Fruit fly (Drosophila melanogaster) whole organism, larva: ENCODE results near the gene SsRbeta.

Experiments used
- noc ChIP-seq: fragments of 200-800 bp; sonication (Bioruptor generic); optimal IDR thresholded peaks from 3 replicates; lab custom pipeline; 2019; ENCODE audit warnings: missing biosample characterization, mild to moderate bottlenecking, missing genetic modification characterization, moderate library complexity

Gene SsRbeta

DNA sequence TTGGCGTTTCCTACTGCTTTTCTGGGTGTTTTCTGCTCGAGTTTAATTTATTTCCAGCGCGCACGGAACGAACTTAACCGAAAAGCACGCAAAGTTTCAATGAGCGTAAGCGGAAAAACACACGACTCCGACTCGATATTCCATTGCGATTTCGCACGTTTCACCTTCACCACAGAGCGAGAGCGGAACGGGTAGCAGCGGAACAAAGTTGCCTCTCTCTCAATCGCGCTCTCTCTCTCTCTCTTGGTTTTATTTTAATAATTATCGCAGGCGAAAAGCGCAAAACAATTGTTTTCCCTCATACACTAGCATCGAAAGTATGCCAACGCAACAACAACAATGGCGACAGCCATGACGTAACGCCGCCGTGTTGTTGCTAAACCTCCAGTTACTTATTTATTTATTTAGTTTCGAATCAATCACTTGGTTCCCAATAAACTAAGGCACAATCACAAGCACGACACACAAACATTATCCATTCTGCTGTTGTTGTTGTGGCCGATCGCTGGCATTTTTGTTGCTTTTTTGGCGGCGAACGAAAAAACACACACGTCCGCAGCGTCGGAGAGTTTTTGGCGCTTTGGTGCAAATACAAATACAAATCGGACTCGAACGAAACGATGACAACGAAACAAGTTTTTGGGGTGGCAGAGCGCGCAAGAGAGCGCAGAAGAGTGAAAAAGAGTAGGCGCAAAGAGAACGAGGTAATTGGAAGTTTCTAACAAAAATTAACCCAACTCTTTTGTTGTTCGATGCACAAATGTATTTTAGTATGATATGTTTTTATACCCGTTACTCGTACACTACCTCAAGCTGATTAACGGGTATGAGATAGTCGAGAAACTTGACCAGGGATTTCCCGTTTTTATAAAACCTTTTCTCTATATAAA lies 35.0 kb downstream of the SsRbeta start, which contains the start of gene CG5151:
TSS of gene CG5151 (minus strand) at position 552 of the 890 bp plus-strand sequence.
- TF ChIP-seq noc (tag; lab: Kevin White, UChicago), result peak; percentile 39

DNA sequence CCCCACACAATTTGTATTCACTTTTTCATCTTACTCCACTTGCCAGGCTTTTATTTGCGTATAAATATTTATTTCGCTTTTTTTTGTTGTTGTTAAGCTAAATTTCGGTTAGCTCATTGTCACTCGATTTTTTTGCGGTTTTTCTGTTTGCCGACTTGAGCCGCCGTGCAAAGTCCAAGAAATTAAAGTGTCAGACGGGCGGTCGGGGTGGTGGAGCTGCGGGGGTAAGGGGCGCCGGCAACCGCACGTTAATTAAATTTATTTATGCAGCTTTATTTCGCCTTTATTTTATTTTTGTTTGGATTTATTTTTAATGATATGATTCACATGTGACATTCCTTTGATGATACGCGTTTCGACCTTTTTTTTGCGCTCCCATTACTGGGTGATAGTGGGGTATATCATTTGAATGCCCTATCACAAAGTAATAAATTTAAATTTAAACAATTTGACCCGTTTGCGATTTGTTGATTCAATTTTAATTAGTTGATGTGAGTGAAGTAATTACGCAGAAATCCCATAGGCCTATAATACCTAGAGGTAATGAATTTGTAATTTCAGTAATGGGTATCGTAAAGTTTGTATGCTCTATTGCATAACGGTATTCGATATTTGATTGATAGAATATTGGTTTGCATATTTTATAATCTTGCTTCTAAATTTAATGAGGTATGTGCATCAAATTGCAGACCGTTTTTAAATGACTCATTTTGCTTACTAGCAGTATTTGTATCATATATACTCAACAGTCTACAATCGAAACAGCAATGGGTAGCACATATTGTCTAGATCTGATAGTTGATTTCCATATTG lies 36.1 kb downstream of the SsRbeta start:
- TF ChIP-seq noc (tag; lab: Kevin White, UChicago), result peak; percentile 89

DNA sequence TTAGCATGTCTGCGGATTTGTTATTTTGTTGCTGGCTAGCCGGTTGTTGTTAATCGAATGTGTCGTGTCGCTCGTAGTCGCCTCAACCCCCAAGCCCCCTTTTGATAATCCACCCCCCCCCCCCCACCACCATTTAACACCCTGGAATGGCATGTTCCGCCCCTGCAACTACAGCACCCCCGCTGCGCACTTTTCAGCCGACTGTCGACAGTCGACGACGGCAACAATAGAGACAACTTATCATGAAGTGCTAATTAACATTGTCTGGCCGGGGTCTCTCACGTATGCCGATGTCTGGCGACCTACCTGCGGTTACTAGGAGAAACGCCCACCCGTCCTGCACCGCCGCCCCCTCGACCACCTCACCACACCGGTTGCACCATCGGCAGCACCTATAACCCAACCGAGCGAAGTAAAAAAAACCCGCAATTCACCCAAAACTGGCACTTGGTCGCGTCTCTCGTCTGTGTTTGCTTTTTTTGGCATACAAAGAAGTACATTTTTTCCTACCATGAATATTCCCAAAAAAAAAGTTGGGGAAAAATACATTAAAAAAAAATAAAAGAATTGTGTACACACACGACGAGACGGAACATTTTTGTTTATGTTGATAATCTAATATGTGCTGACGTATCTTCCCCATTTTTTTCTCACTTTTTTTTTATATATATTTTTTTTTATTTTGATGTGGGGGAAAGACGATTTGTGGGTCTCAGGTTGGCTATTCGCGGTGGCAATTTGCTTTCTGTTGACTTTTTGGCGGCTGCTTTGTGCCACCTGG lies 37.0 kb downstream of the SsRbeta start:
- peak; percentile 8 for TF ChIP-seq noc (tag; lab: Kevin White, UChicago)

DNA sequence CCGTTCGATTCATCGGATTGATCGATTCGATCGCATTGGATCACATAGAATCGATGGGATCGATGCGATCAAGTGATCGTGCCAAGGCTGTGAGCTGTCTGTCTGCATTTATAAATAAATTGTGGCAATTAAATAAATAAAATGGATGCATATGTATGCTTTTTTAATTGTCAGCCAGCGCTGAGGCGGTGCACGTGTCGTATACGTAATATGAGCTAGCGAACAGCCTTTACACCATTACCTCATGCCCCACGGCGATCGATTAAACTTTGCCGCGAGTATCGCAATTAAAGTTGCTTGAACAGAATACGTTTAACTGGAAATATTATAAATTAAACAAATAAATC lies 37.6 kb downstream of the SsRbeta start:
- TF ChIP-seq noc (tag; lab: Kevin White, UChicago), result no peak

DNA sequence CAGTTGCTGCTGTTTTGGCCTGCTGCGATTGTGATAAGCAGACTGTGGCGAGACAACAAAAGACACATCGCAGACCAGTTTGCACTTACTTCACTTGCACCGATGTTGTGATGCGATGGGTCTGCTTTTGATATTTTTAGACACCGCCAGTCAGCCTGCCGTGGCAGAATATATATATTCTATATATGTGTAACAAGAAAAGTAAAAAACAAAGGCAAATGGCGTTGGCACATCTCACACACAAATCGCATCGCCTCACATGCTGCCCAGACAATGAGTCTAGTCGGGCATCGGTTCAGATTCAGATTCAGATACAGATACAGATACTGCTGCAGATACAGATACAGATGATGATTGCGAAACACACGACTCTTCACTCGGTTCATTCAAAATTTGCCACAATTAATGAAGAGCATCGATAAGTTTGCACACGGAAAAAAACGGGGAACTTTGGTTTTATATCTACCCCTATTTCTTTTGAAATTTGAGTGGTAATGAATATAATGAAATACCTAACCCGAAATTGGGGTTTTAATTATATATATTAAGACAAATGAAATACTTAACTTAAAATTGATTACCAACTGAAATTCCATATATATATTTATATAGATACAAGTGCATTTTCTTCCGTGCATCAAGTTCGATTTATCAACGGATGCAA lies 38.4 kb downstream of the SsRbeta start:
- TF ChIP-seq noc (tag; lab: Kevin White, UChicago), result no peak

DNA sequence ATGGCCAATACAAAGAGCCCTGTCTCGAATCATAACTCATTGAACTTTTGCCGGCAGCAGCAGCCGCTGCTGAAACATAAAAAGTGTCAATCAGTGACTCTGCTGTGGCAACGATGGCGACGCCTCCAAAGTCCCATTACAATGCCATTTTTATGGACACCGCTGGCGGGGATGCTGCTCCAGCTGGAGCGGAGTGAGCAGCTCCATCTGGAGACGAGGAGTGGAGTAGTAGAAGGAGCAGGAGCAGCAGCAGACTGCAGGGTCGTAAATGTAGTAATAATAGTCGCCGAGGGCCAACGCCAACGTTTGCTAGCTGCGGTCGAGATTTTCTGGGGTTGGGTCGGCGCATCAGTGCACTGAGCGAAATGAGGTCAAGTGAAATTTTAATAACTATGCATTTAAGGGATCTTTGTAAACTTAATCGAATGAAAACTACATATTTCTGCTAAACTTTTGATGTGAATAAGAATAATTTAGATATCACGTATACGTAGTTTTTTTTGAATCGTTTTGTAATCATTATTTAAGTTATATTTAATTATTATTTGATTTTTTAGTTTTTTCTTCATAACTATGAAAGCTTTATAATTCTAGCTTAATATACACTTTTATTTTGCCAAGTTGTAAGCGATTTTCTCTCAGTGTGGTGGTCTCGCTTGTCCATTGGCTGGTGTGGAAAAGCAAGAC lies 39.2 kb downstream of the SsRbeta start:
- TF ChIP-seq noc (tag; lab: Kevin White, UChicago), result no peak

DNA sequence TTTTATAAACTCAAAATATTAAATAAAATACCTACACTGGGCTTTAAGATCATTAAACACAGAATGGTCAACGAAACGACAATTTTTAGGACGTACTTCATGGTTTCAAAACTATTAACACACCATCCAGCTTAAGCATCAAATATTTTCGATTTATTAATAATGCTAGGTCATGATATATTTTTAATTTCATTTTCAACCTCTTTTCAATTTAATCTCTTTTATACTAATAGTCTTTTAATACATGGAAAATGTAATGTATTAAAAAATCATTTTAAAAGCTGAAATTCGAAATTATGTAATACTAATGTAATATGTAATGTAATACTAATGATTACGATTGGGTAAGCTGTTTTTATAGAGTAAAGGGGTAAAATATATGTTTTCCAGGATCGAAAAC lies 40.6 kb downstream of the SsRbeta start, which contains the start of gene CG33796:
TSS of gene CG33796 (minus strand) at position 101 of the 400 bp plus-strand sequence.
- TF ChIP-seq noc (tag; lab: Kevin White, UChicago), result no peak

DNA sequence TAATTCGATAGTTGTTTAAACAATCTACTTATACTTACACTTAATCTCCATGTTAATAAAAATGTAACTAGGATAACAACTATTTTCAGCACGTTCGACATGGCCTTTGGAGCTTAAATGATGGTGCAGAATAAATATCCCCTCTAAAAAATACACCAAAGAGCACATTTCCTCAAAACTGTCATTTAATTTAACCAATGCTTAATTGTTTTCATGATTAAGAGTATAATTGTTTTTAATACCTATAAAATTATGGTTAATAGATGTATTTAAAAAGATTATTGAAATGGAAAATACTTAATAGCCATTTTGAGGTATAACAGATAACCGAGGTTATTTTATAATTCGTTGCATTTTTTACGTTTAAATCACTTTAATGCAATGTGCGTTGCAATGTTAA lies 41.9 kb downstream of the SsRbeta start, which contains the start of gene CG33795:
TSS of gene CG33795 (minus strand) at position 101 of the 400 bp plus-strand sequence.
- no peak for TF ChIP-seq noc (tag; lab: Kevin White, UChicago)

DNA sequence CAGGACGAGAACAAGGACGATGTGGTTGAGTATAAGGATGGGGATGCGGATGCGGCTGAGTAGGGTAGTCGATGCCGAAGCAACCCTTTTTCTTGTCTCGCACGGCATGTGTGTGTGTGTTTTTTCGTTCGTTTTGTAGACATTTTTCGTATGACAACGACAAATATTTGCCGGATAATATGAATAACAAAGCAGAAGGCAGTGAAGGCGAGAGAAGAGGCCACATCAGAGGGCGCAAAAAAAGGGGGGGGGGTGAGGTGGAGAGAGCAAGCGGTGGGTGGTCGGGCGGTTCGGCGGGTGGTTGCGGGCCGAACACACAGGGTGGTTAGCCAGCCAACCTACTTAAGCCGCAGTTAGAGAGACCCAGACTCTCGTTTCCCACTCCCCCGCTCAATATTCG lies 43.0 kb downstream of the SsRbeta start:
- TF ChIP-seq noc (tag; lab: Kevin White, UChicago), result no peak

DNA sequence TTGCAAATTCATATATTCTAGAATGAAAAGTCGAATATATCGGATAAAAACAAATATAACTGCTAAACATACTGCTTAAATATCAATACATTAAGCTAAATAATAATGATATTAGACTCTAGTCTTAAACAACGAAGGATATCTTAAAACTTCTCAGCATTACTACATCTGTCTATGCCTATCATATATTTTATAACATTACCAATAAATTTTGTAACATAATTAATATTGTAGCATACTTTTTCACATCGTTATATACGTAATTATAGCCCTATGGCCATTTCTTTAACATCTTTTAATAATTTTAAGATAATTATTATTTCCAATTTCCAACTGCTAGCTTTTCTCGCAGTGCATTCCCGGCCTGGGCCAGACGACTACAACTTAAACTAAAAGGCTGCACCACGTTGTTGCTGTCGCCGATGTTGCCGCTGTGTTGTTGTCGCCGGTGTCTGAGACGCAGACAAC lies 43.4 kb downstream of the SsRbeta start:
- no peak for TF ChIP-seq noc (tag; lab: Kevin White, UChicago)

DNA sequence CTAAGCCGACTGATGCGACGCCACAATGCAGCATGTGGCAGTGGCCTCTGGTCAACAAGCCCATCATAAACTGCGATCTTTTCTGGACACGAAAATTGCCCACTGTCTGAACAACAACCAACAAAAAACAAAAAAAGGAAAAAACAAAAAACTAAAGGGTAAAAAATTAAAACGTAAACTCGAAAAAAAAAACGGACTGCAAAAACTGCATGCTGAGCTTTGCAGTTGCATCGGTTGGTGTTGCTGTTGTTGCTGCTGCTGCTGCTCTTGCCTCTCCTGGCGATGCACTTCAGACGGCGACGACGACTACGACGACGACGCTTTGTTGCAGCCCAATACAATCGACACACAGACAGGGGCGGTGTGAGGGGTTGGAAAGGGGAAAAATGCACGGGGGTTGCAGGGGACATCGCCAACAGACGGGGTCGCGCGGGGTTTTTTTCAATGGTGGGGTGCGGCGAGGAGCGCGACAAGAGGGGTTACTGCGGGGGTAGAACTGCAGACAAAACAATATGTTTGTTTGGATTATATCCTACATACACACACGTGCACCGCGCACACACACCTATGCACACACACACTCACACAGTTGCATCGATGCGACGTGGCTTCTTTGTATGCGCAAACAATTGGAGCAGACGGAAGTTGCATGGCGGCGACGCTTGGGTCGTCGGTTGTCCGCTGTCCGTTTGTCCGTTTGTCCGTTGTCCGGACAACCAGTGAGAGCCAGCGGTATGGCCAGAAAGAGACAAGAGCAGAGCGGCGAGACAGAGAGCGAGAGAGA lies 44.6 kb downstream of the SsRbeta start:
- no peak for TF ChIP-seq noc (tag; lab: Kevin White, UChicago)

DNA sequence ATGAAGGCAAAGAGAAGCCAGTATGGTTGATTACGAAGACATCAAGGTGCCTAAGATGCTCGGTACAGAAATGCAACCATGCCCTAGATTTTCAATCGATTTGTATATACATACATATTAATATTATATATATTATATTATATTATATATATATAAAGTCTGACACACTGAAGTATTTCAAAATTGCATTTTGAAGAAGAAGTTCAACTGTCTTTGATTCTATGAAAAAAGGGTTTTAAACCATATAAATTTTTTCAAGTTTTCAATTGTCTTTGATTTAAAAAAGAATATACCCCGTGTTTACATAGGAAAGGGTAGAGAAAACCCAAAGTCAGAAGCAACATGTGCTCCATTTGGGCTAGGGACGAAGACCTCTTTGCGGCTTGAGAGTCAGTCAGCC lies 45.4 kb downstream of the SsRbeta start:
- TF ChIP-seq noc (tag; lab: Kevin White, UChicago), result no peak

DNA sequence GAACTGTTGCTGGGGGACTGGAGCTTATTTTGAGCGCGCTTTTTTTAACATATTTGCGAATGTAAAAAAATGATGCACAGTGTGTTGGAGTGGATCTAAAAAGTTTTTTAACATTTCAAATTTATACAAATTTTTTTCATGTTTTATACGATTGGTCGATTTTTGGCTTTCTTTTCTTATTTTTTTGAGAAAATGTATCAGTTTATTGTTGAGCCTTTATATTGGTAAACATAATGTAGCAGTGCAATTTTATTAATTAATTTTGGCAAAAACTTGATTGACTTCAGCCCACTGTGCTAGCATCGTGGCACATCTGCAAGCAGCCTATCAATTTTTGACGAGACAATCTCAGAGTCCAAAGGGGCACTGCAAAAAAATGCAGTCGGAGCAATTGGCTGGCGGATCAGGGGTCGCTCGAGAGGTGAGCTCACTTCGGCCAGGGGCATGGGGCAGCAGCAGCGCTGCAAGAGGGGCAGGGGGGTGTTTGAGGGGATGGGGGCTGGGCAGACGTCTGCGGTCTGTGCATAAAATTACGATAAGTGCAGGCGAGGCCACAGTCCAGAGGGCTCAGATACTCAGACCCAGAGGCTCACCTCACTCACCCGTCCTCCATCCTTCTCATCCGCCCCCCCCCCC lies 46.3 kb downstream of the SsRbeta start:
- TF ChIP-seq noc (tag; lab: Kevin White, UChicago), result no peak
